Fruit fly (Drosophila melanogaster) whole organism, wandering third instar larva: Measurements from ENCODE around the gene CG16974.

Experiments
- Abd-B ChIP-seq: fragments of >200 bp; optimal IDR thresholded peaks from 2 replicates; lab custom pipeline; 2017; ENCODE audit warnings: missing biosample characterization, missing genetic modification characterization
- Dfd ChIP-seq: fragments of >200 bp; optimal IDR thresholded peaks from 2 replicates; lab custom pipeline; 2017; ENCODE audit warnings: missing biosample characterization, missing genetic modification characterization
- Dif ChIP-seq: fragments of 200-275, 200-300 bp; sonication (Bioruptor generic); optimal IDR thresholded peaks from 2 replicates; lab custom pipeline; 2018; ENCODE audit warnings: missing biosample characterization, missing genetic modification characterization; ENCODE audit not compliant: partially characterized antibody
- Hnf4 ChIP-seq: fragments of 200-800 bp; sonication (Bioruptor generic); optimal IDR thresholded peaks from 2 replicates; lab custom pipeline; 2016; ENCODE audit warnings: missing biosample characterization, mild to moderate bottlenecking, missing genetic modification characterization
- Jra ChIP-seq: sonication (Bioruptor generic); optimal IDR thresholded peaks from 2 replicates; lab custom pipeline; 2016; ENCODE audit warnings: missing biosample characterization, missing genetic modification characterization
- N ChIP-seq: fragments of >200 bp; optimal IDR thresholded peaks from 2 replicates; lab custom pipeline; 2018; ENCODE audit warnings: missing biosample characterization, missing external identifiers, missing genetic modification characterization
- dl ChIP-seq, 2 experiments: fragments of 175-275, 200-275 bp in 1 of 2; fragments of 200-275 bp in 1 of 2; sonication (Bioruptor generic); optimal IDR thresholded peaks; lab custom pipeline; 2018; ENCODE audit warnings: mild to moderate bottlenecking in 2 of 2, missing biosample characterization in 2 of 2, missing genetic modification characterization in 2 of 2, moderate library complexity in 2 of 2; ENCODE audit not compliant: partially characterized antibody in 2 of 2, insufficient read depth in 1 of 2
- dsf ChIP-seq: sonication (Bioruptor generic); optimal IDR thresholded peaks from 2 replicates; lab custom pipeline; 2016; ENCODE audit warnings: missing biosample characterization, missing genetic modification characterization, borderline replicate concordance
- ey ChIP-seq: fragments of 200-800 bp; sonication (Bioruptor generic); optimal IDR thresholded peaks from 2 replicates; lab custom pipeline; 2016; ENCODE audit warnings: missing biosample characterization, missing genetic modification characterization
- h ChIP-seq: fragments of 200-800 bp; sonication (Bioruptor generic); optimal IDR thresholded peaks from 3 replicates; lab custom pipeline; 2016; ENCODE audit warnings: missing biosample characterization, mild to moderate bottlenecking, missing genetic modification characterization
- jim ChIP-seq: fragments of 175-275, 200-325 bp; sonication (Bioruptor generic); optimal IDR thresholded peaks from 2 replicates; lab custom pipeline; 2016; ENCODE audit warnings: missing biosample characterization, mild to moderate bottlenecking, missing genetic modification characterization
- pan ChIP-seq: fragments of >200 bp; optimal IDR thresholded peaks from 2 replicates; lab custom pipeline; 2017

dm6 chr2L:13143522-13143921 is 48.3 kb downstream of the CG16974 start, which contains the start of gene CG16978:
- TF ChIP-seq jim (GFP tag; lab: Kevin White, UChicago), result no peak
- TF ChIP-seq Dfd (GFP tag; lab: Kevin White, UChicago), result no peak
- TF ChIP-seq Abd-B (GFP tag; lab: Kevin White, UChicago), result no peak
- no peak for TF ChIP-seq Dif
- no peak for TF ChIP-seq Jra (GFP tag; lab: Kevin White, UChicago)
- no peak for TF ChIP-seq ey (GFP tag; lab: Kevin White, UChicago)
- no peak for TF ChIP-seq pan (lab: Kevin White, UChicago)
- TF ChIP-seq dsf, result no peak
- no peak for TF ChIP-seq h (GFP tag; lab: Kevin White, UChicago)
- TF ChIP-seq N (GFP tag; lab: Kevin White, UChicago), result no peak
- TF ChIP-seq Hnf4 (GFP tag; lab: Kevin White, UChicago), result no peak
- no peak for TF ChIP-seq dl (GFP tag; optimal IDR thresholded peaks at IDR 0.05; lab: Kevin White, UChicago; ENCODE audit: insufficient read depth in 1 of 2, partially characterized antibody in 2 of 2)
